Worm (Caenorhabditis elegans) whole organism, young adult: Measurements from ENCODE around the gene edg-1.

Source experiments
- B0019.2 ChIP-seq: fragments of 200-800 bp; sonication (Bioruptor generic); conservative IDR thresholded peaks from 2 replicates; pipeline ENCODE4 v1.3.6; 2022; ENCODE audit warnings: missing genetic modification reagents, missing genetic modification characterization, missing compliant biosample characterization
- C06A6.2 ChIP-seq: fragments of 200-800 bp; sonication (Bioruptor generic); conservative IDR thresholded peaks from 2 replicates; pipeline ENCODE4 v1.3.6; 2022; ENCODE audit warnings: missing genetic modification characterization, missing compliant biosample characterization
- F37B4.10 ChIP-seq: fragments of 200-800 bp; sonication (Bioruptor generic); IDR thresholded peaks from 2 replicates; pipeline ENCODE4 v1.3.6; 2022; ENCODE audit warnings: missing genetic modification characterization, missing compliant biosample characterization
- F52B5.7 ChIP-seq: sonication (generic microtip); optimal IDR thresholded peaks from 2 replicates; lab custom pipeline; 2016; ENCODE audit warnings: mild to moderate bottlenecking, missing genetic modification characterization, missing compliant biosample characterization
- T07F8.4 ChIP-seq: sonication (generic microtip); optimal IDR thresholded peaks from 2 replicates; lab custom pipeline; 2016; ENCODE audit warnings: mild to moderate bottlenecking, missing genetic modification characterization, moderate library complexity, missing compliant biosample characterization
- Y79H2A.3 ChIP-seq: fragments of 200-800 bp; sonication (Bioruptor generic); conservative IDR thresholded peaks from 2 replicates; pipeline ENCODE4 v1.3.6; 2022; ENCODE audit warnings: missing genetic modification reagents, missing genetic modification characterization, missing compliant biosample characterization
- Y95B8A.8 ChIP-seq: fragments of 200-800 bp; sonication (Bioruptor generic); IDR thresholded peaks from 2 replicates; pipeline ENCODE4 v1.3.6; 2022; ENCODE audit warnings: missing genetic modification reagents, missing genetic modification characterization, missing compliant biosample characterization
- akir-1 ChIP-seq: fragments of 200-800 bp; sonication (Bioruptor generic); optimal IDR thresholded peaks from 2 replicates; lab custom pipeline; 2018; ENCODE audit warnings: mild to moderate bottlenecking, missing genetic modification characterization, moderate library complexity, missing compliant biosample characterization
- aptf-3 ChIP-seq: fragments of 200-800 bp; sonication (Bioruptor generic); IDR thresholded peaks from 2 replicates; pipeline ENCODE4 v1.3.6; 2022; ENCODE audit warnings: missing genetic modification characterization, missing compliant biosample characterization
- athp-1 ChIP-seq: sonication (generic microtip); optimal IDR thresholded peaks from 2 replicates; lab custom pipeline; 2017; ENCODE audit warnings: mild to moderate bottlenecking, missing genetic modification characterization, missing compliant biosample characterization
- attf-3 ChIP-seq: fragments of 200-800 bp; sonication (Bioruptor generic); conservative IDR thresholded peaks from 2 replicates; pipeline ENCODE4 v1.3.6; 2022; ENCODE audit warnings: missing genetic modification reagents, missing genetic modification characterization, missing compliant biosample characterization
- attf-5 ChIP-seq: fragments of 200-800 bp; sonication (Bioruptor generic); optimal IDR thresholded peaks from 2 replicates; lab custom pipeline; 2018; ENCODE audit warnings: mild to moderate bottlenecking, missing genetic modification characterization, missing compliant biosample characterization
- attf-6 ChIP-seq: fragments of 200-800 bp; sonication (Bioruptor generic); IDR thresholded peaks from 2 replicates; pipeline ENCODE4 v1.3.6; 2022; ENCODE audit warnings: missing genetic modification reagents, missing genetic modification characterization, missing compliant biosample characterization
- bed-1 ChIP-seq: fragments of 200-800 bp; sonication (Bioruptor generic); IDR thresholded peaks from 2 replicates; pipeline ENCODE4 v1.3.6; 2022; ENCODE audit warnings: missing genetic modification reagents, missing genetic modification characterization, missing compliant biosample characterization
- cebp-1 ChIP-seq, 2 experiments: fragments of 200-800 bp in 1 of 2; sonication (Bioruptor generic) in 1 of 2; sonication (generic microtip) in 1 of 2; IDR thresholded peaks in 1 of 2; optimal IDR thresholded peaks in 1 of 2; 2 replicates each; pipeline versions ENCODE4 v1.3.6 to Lab custom; 2017 to 2022; ENCODE audit warnings: missing compliant biosample characterization in 2 of 2, missing genetic modification characterization in 2 of 2, mild to moderate bottlenecking in 1 of 2, missing genetic modification reagents in 1 of 2, moderate library complexity in 1 of 2
- ceh-40 ChIP-seq: fragments of 200-800 bp; sonication (Bioruptor generic); IDR thresholded peaks from 2 replicates; pipeline ENCODE4 v1.3.6; 2022; ENCODE audit warnings: missing genetic modification characterization, missing compliant biosample characterization
- ceh-91 ChIP-seq: fragments of 200-800 bp; sonication (Bioruptor generic); IDR thresholded peaks from 2 replicates; pipeline ENCODE4 v1.3.6; 2022; ENCODE audit warnings: missing genetic modification reagents, missing genetic modification characterization, missing compliant biosample characterization
- die-1 ChIP-seq: sonication (generic microtip); optimal IDR thresholded peaks from 2 replicates; lab custom pipeline; 2016; ENCODE audit warnings: missing genotype, mild to moderate bottlenecking, missing genetic modification characterization, missing compliant biosample characterization
- dox-1 ChIP-seq: fragments of 200-800 bp; sonication (Bioruptor generic); IDR thresholded peaks from 2 replicates; pipeline ENCODE4 v1.3.6; 2022; ENCODE audit warnings: missing genetic modification reagents, missing genetic modification characterization, missing compliant biosample characterization
- efl-1 ChIP-seq: fragments of 150-350 bp; optimal IDR thresholded peaks from 2 replicates; lab custom pipeline; 2014; ENCODE audit warnings: missing biosample characterization, missing genetic modification reagents, missing genetic modification characterization
- egrh-3 ChIP-seq: fragments of 200-800 bp; sonication (Bioruptor generic); IDR thresholded peaks from 2 replicates; pipeline ENCODE4 v1.3.6; 2022; ENCODE audit warnings: missing genetic modification reagents, missing genetic modification characterization, missing compliant biosample characterization
- ekl-4 ChIP-seq: fragments of 200-800 bp; sonication (Bioruptor generic); IDR thresholded peaks from 2 replicates; pipeline ENCODE4 v1.3.6; 2022; ENCODE audit warnings: missing genetic modification reagents, missing genetic modification characterization, missing compliant biosample characterization
- hmg-1.2 ChIP-seq: fragments of 200-800 bp; sonication (Bioruptor generic); IDR thresholded peaks from 2 replicates; pipeline ENCODE4 v1.3.6; 2022; ENCODE audit warnings: missing genetic modification reagents, missing genetic modification characterization, missing compliant biosample characterization
- hrde-1 ChIP-seq: sonication (generic microtip); optimal IDR thresholded peaks from 2 replicates; lab custom pipeline; 2016; ENCODE audit warnings: missing genetic modification characterization, mild to moderate bottlenecking, missing compliant biosample characterization, moderate library complexity, missing genotype, missing genetic modification reagents, borderline replicate concordance
- let-607 ChIP-seq, 2 experiments: fragments of 200-800 bp in 1 of 2; sonication (Bioruptor generic) in 1 of 2; sonication (generic microtip) in 1 of 2; optimal IDR thresholded peaks; 2 replicates each; lab custom pipeline; 2016 to 2018; ENCODE audit warnings: mild to moderate bottlenecking in 2 of 2, missing compliant biosample characterization in 2 of 2, missing genetic modification characterization in 2 of 2, moderate library complexity in 2 of 2, missing genotype in 1 of 2
- lin-26 ChIP-seq: fragments of 200-800 bp; sonication (Bioruptor generic); IDR thresholded peaks from 2 replicates; pipeline ENCODE4 v1.3.6; 2022; ENCODE audit warnings: missing genetic modification reagents, missing genetic modification characterization, missing compliant biosample characterization
- lin-40 ChIP-seq: sonication (generic microtip); optimal IDR thresholded peaks from 2 replicates; lab custom pipeline; 2016; ENCODE audit warnings: missing genetic modification characterization, mild to moderate bottlenecking, missing compliant biosample characterization, missing genotype, missing genetic modification reagents
- lin-54 ChIP-seq: fragments of 200-800 bp; sonication (Bioruptor generic); optimal IDR thresholded peaks from 2 replicates; lab custom pipeline; 2018; ENCODE audit warnings: mild to moderate bottlenecking, missing genetic modification characterization, missing compliant biosample characterization
- madf-3 ChIP-seq: fragments of 200-800 bp; sonication (Bioruptor generic); IDR thresholded peaks from 2 replicates; pipeline ENCODE4 v1.3.6; 2022; ENCODE audit warnings: missing genetic modification reagents, missing genetic modification characterization, missing compliant biosample characterization
- mcd-1 ChIP-seq: fragments of 200-800 bp; sonication (Bioruptor generic); IDR thresholded peaks from 2 replicates; pipeline ENCODE4 v1.3.6; 2022; ENCODE audit warnings: missing genetic modification reagents, missing genetic modification characterization, missing compliant biosample characterization
- mel-28 ChIP-seq: sonication (generic microtip); optimal IDR thresholded peaks from 2 replicates; lab custom pipeline; 2016; ENCODE audit warnings: borderline replicate concordance, mild to moderate bottlenecking, missing genetic modification characterization, missing compliant biosample characterization
- mxl-1 ChIP-seq: sonication (generic microtip); optimal IDR thresholded peaks from 2 replicates; lab custom pipeline; 2016; ENCODE audit warnings: missing genetic modification characterization, missing compliant biosample characterization
- nhr-120 ChIP-seq: fragments of 200-800 bp; sonication (Bioruptor generic); IDR thresholded peaks from 2 replicates; pipeline ENCODE4 v1.3.6; 2022; ENCODE audit warnings: missing genetic modification characterization, missing compliant biosample characterization
- nhr-27 ChIP-seq: fragments of 200-800 bp; sonication (Bioruptor generic); optimal IDR thresholded peaks from 2 replicates; lab custom pipeline; 2018; ENCODE audit warnings: mild to moderate bottlenecking, missing genetic modification characterization, moderate library complexity, missing compliant biosample characterization
- nhr-80 ChIP-seq: sonication (generic microtip); optimal IDR thresholded peaks from 2 replicates; lab custom pipeline; 2016; ENCODE audit warnings: missing genetic modification characterization, missing compliant biosample characterization
- nhr-90 ChIP-seq: sonication (generic microtip); optimal IDR thresholded peaks from 2 replicates; lab custom pipeline; 2016; ENCODE audit warnings: missing genotype, mild to moderate bottlenecking, missing genetic modification characterization, missing compliant biosample characterization
- rcor-1 ChIP-seq: fragments of 200-800 bp; sonication (Bioruptor generic); IDR thresholded peaks from 2 replicates; pipeline ENCODE4 v1.3.6; 2022; ENCODE audit warnings: missing genetic modification reagents, missing genetic modification characterization, missing compliant biosample characterization
- repo-1 ChIP-seq: sonication (generic microtip); optimal IDR thresholded peaks from 2 replicates; lab custom pipeline; 2017; ENCODE audit warnings: mild to moderate bottlenecking, missing genetic modification characterization, missing compliant biosample characterization
- snpc-3.4 ChIP-seq: sonication (generic microtip); optimal IDR thresholded peaks from 2 replicates; lab custom pipeline; 2017; ENCODE audit warnings: missing genetic modification characterization, mild to moderate bottlenecking, missing compliant biosample characterization, antibody characterized with exemption, moderate library complexity, missing genotype, missing genetic modification reagents
- snpc-4 ChIP-seq, 5 experiments: fragments of 150-350 bp in 1 of 5; sonication (generic microtip) in 4 of 5; optimal IDR thresholded peaks; 2 replicates each; lab custom pipeline; 2014 to 2018; ENCODE audit warnings: missing genetic modification characterization in 5 of 5, missing biosample characterization in 3 of 5, antibody characterized with exemption in 2 of 5, mild to moderate bottlenecking in 2 of 5, missing compliant biosample characterization in 2 of 5, missing genotype in 2 of 5, moderate library complexity in 2 of 5, missing genetic modification reagents in 1 of 5
- tbx-9 ChIP-seq: sonication (generic microtip); optimal IDR thresholded peaks from 2 replicates; lab custom pipeline; 2016; ENCODE audit warnings: borderline replicate concordance, missing genetic modification characterization, inconsistent platforms, missing compliant biosample characterization
- xnd-1 ChIP-seq: sonication (generic microtip); optimal IDR thresholded peaks from 2 replicates; lab custom pipeline; 2016; ENCODE audit warnings: missing genotype, missing genetic modification reagents, missing genetic modification characterization, missing compliant biosample characterization
- ztf-26 ChIP-seq: sonication (generic microtip); optimal IDR thresholded peaks from 2 replicates; lab custom pipeline; 2017; ENCODE audit warnings: missing genetic modification characterization, missing compliant biosample characterization
- ztf-3 ChIP-seq: fragments of 200-800 bp; sonication (Bioruptor generic); optimal IDR thresholded peaks from 2 replicates; lab custom pipeline; 2018; ENCODE audit warnings: mild to moderate bottlenecking, missing genetic modification characterization, missing compliant biosample characterization
- ztf-6 ChIP-seq: fragments of 200-800 bp; sonication (Bioruptor generic); IDR thresholded peaks from 2 replicates; pipeline ENCODE4 v1.3.6; 2022; ENCODE audit warnings: missing genetic modification reagents, missing genetic modification characterization, missing compliant biosample characterization

edg-1 gene

ce11 chrIV:11336180-11336579, 15.6 kb downstream of the edg-1 start:
- TF ChIP-seq mcd-1 (GFP tag; lab: Robert Waterston, UW), result no peak
- TF ChIP-seq ztf-26 (tag; lab: Kevin White, UChicago), result no peak
- no peak for TF ChIP-seq tbx-9 (tag; lab: Kevin White, UChicago)
- TF ChIP-seq, all 124 proteins: peak for 0

DNA sequence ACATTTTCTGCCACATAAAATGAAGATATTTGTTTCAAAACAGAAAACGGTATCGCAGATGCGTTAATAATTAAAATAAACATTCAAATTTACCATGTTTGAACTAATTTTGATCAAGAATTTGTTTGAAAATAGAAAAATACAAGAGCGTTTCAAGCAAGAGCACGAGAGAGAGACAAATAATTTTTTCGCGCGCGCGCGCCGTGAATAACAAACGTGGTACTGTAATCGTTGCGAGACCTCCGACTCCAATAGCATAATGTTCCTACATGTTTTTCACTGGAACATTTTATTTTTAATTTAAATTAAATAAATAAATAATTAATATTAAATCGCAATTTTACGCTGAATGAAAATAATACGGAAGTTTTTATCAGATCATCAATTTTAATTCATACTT, 16.4 kb downstream of the edg-1 start, which contains the start of gene F54E12.2:
F54E12.2 (minus strand) TSS at position 164 of the 400 bp plus-strand sequence.
- TF ChIP-seq ekl-4 (GFP tag; lab: Robert Waterston, UW), result peak; percentile 30; the same call in 1 of the 2 replicates
- no peak for TF ChIP-seq egrh-3 (GFP tag; lab: Robert Waterston, UW)
- TF ChIP-seq ztf-3 (GFP tag; lab: Kevin White, UChicago), result no peak
- TF ChIP-seq T07F8.4, result no peak
- peak; percentile 68 for TF ChIP-seq attf-6 (GFP tag; lab: Robert Waterston, UW)
- TF ChIP-seq Y79H2A.3 (GFP tag; lab: Robert Waterston, UW), result peak; percentile 90
- TF ChIP-seq lin-26, result peak; percentile 67
- TF ChIP-seq snpc-4 (GFP tag; optimal IDR thresholded peaks at IDR 0.05; lab: Kevin White, UChicago), result no peak
- TF ChIP-seq snpc-4 (tag; optimal IDR thresholded peaks at IDR 0.05; lab: Kevin White, UChicago), result peak in 2 of 4 experiments; percentile 18 to 31
- TF ChIP-seq rcor-1, result peak; percentile 88
- TF ChIP-seq ceh-40 (GFP tag; lab: Robert Waterston, UW), result no peak
- TF ChIP-seq mel-28 (tag; lab: Kevin White, UChicago), result no peak
- TF ChIP-seq B0019.2 (GFP tag; lab: Robert Waterston, UW), result peak; percentile 88
- no peak for TF ChIP-seq nhr-27 (tag; lab: Kevin White, UChicago)
- no peak for TF ChIP-seq aptf-3 (GFP tag; lab: Robert Waterston, UW)
- TF ChIP-seq ceh-91 (GFP tag; lab: Robert Waterston, UW), result peak; percentile 98
- TF ChIP-seq dox-1, result peak; percentile 89
- TF ChIP-seq nhr-120 (GFP tag; lab: Robert Waterston, UW), result no peak
- no peak for TF ChIP-seq let-607 (tag; optimal IDR thresholded peaks at IDR 0.05; lab: Kevin White, UChicago)
- no peak for TF ChIP-seq tbx-9 (tag; lab: Kevin White, UChicago)
- no peak for TF ChIP-seq nhr-90 (tag; lab: Kevin White, UChicago)
- TF ChIP-seq attf-5 (GFP tag; lab: Kevin White, UChicago), result no peak
- TF ChIP-seq nhr-80, result no peak
- peak; percentile 95 for TF ChIP-seq xnd-1 (tag; lab: Kevin White, UChicago)
- no peak for TF ChIP-seq F37B4.10 (GFP tag; lab: Robert Waterston, UW)
- no peak for TF ChIP-seq F52B5.7 (tag; lab: Kevin White, UChicago)
- 0 out of 2 replicates have a peak, but pooled peaks have one; percentile 46 for TF ChIP-seq attf-3 (GFP tag; lab: Robert Waterston, UW)
- TF ChIP-seq C06A6.2 (GFP tag; lab: Robert Waterston, UW), result no peak
- TF ChIP-seq hmg-1.2 (GFP tag; lab: Robert Waterston, UW), result peak; percentile 66
- peak; percentile 95 for TF ChIP-seq Y95B8A.8 (GFP tag; lab: Robert Waterston, UW)
- TF ChIP-seq cebp-1 (GFP tag; IDR thresholded peaks at IDR 0.05; lab: Robert Waterston, UW), result no peak
- no peak for TF ChIP-seq cebp-1 (tag; optimal IDR thresholded peaks at IDR 0.05; lab: Kevin White, UChicago)
- no peak for TF ChIP-seq ztf-6 (GFP tag; lab: Robert Waterston, UW)
- no peak for TF ChIP-seq mxl-1
- TF ChIP-seq die-1 (tag; lab: Kevin White, UChicago), result no peak
- TF ChIP-seq hrde-1 (tag; lab: Kevin White, UChicago), result no peak
- TF ChIP-seq athp-1, result peak; percentile 38
- peak; percentile 91 for TF ChIP-seq madf-3
- peak; percentile 98 for TF ChIP-seq efl-1 (GFP tag; lab: Kevin White, UChicago)
- TF ChIP-seq mcd-1 (GFP tag; lab: Robert Waterston, UW), result peak; percentile 57; the same call in 1 of the 2 replicates
- no peak for TF ChIP-seq akir-1 (GFP tag; lab: Kevin White, UChicago)
- TF ChIP-seq repo-1 (tag; lab: Kevin White, UChicago), result no peak
- TF ChIP-seq snpc-3.4 (tag; lab: Kevin White, UChicago), result peak; percentile 94
- no peak for TF ChIP-seq ztf-26 (tag; lab: Kevin White, UChicago)
- peak; percentile 82 for TF ChIP-seq lin-54
- no peak for TF ChIP-seq lin-40 (tag; lab: Kevin White, UChicago)
- no peak for TF ChIP-seq bed-1 (GFP tag; lab: Robert Waterston, UW)
